Worm (Caenorhabditis elegans): Measurements from ENCODE around the gene ZK813.1.
A peak's percentile ranks its signal among the peaks of the same experiment; 100 is the strongest.

ZK813.1 gene

ce11 chrX:3465785-3466184 is 19.7 kb downstream of the ZK813.1 start, which contains the start of the genes ZK377.15 and sax-3:
Gene ZK377.15, minus strand, starts transcription at chrX:3465885.
Gene sax-3, minus strand, starts transcription at chrX:3465927.
- TF ChIP-seq nhr-2 (tag; optimal IDR thresholded peaks at IDR 0.05): no peak
- TF ChIP-seq unc-120 (tag; optimal IDR thresholded peaks at IDR 0.05; ENCODE audit: poor library complexity, severe bottlenecking): no peak
- no peak for TF ChIP-seq lin-13 (tag; optimal IDR thresholded peaks at IDR 0.05)
- TF ChIP-seq unc-62 (GFP tag; optimal IDR thresholded peaks at IDR 0.05): no peak
- no peak for TF ChIP-seq ceh-43 (GFP tag; optimal IDR thresholded peaks at IDR 0.05)
- TF ChIP-seq drap-1 (GFP tag; optimal IDR thresholded peaks at IDR 0.05): no peak
- no peak for TF ChIP-seq nhr-237 (tag; optimal IDR thresholded peaks at IDR 0.05)
- TF ChIP-seq hlh-1 (tag; optimal IDR thresholded peaks at IDR 0.05): no peak
- no peak for TF ChIP-seq ceh-39 (tag; optimal IDR thresholded peaks at IDR 0.05)
- TF ChIP-seq mab-5 (tag; optimal IDR thresholded peaks at IDR 0.05): no peak
- no peak for TF ChIP-seq tbx-8 (GFP tag; optimal IDR thresholded peaks at IDR 0.05)
- no peak for TF ChIP-seq lsy-2 (tag; optimal IDR thresholded peaks at IDR 0.05)
- no peak for TF ChIP-seq cnd-1 (tag; optimal IDR thresholded peaks at IDR 0.05)
- no peak for TF ChIP-seq elt-3 (tag; optimal IDR thresholded peaks at IDR 0.05)
- TF ChIP-seq ceh-83 (GFP tag; optimal IDR thresholded peaks at IDR 0.05): no peak
- no peak for TF ChIP-seq sem-2 (GFP tag; optimal IDR thresholded peaks at IDR 0.05)

- TF ChIP-seq sptf-1 (tag; optimal IDR thresholded peaks at IDR 0.05): peak; percentile 26
- TF ChIP-seq cnd-1 (tag; optimal IDR thresholded peaks at IDR 0.05): peak; percentile 81
- TF ChIP-seq ham-2 (GFP tag; optimal IDR thresholded peaks at IDR 0.05): peak; percentile 33
- TF ChIP-seq mep-1 (tag; optimal IDR thresholded peaks at IDR 0.05): peak; percentile 2
- TF ChIP-seq ces-1 (GFP tag; optimal IDR thresholded peaks at IDR 0.05): peak; percentile 48
- TF ChIP-seq unc-120 (tag; optimal IDR thresholded peaks at IDR 0.05; ENCODE audit: poor library complexity, severe bottlenecking): peak; percentile 13
- no peak for TF ChIP-seq hlh-1 (tag; optimal IDR thresholded peaks at IDR 0.05)
- no peak for TF ChIP-seq lin-13 (tag; optimal IDR thresholded peaks at IDR 0.05)
- peak; percentile 77 for TF ChIP-seq elt-1 (tag; optimal IDR thresholded peaks at IDR 0.05; ENCODE audit: borderline replicate concordance, insufficient read depth)
- TF ChIP-seq nhr-2 (tag; optimal IDR thresholded peaks at IDR 0.05): peak; percentile 60
- no peak for TF ChIP-seq mab-5 (tag; optimal IDR thresholded peaks at IDR 0.05)
- TF ChIP-seq mls-2 (tag; optimal IDR thresholded peaks at IDR 0.05): peak; percentile 43
- peak; percentile 28 for TF ChIP-seq ceh-39 (tag; optimal IDR thresholded peaks at IDR 0.05)
Observed at ce11 chrX:3467004-3467761, 21.1 kb downstream of the ZK813.1 start.

- TF ChIP-seq flh-1 (GFP tag; optimal IDR thresholded peaks at IDR 0.05) (no peak), hlh-1 (tag; optimal IDR thresholded peaks at IDR 0.05) (peak; percentile 8), nhr-2 (tag; optimal IDR thresholded peaks at IDR 0.05) (no peak)
Observed at ce11 chrX:3467958-3468357, 21.8 kb downstream of the ZK813.1 start.

- TF ChIP-seq ces-1 (GFP tag; optimal IDR thresholded peaks at IDR 0.05) (peak; percentile 95), nhr-2 (tag; optimal IDR thresholded peaks at IDR 0.05) (no peak), ceh-83 (GFP tag; optimal IDR thresholded peaks at IDR 0.05) (no peak), mls-2 (tag; optimal IDR thresholded peaks at IDR 0.05) (peak; percentile 65), snpc-4 (tag; optimal IDR thresholded peaks at IDR 0.05) (no peak), bed-3 (GFP tag; optimal IDR thresholded peaks at IDR 0.05) (no peak), cnd-1 (tag; optimal IDR thresholded peaks at IDR 0.05) (no peak), lsy-2 (tag; optimal IDR thresholded peaks at IDR 0.05) (no peak), lin-13 (tag; optimal IDR thresholded peaks at IDR 0.05) (no peak), mab-5 (tag; optimal IDR thresholded peaks at IDR 0.05) (no peak), nhr-12 (tag; optimal IDR thresholded peaks at IDR 0.05) (no peak), M03D4.4 (tag; optimal IDR thresholded peaks at IDR 0.05) (peak; percentile 14), sptf-1 (tag; optimal IDR thresholded peaks at IDR 0.05) (peak; percentile 56), sem-2 (GFP tag; optimal IDR thresholded peaks at IDR 0.05) (no peak), tbx-8 (GFP tag; optimal IDR thresholded peaks at IDR 0.05) (no peak), mep-1 (tag; optimal IDR thresholded peaks at IDR 0.05) (no peak), pha-4 (tag; optimal IDR thresholded peaks at IDR 0.05) (no peak), nhr-237 (tag; optimal IDR thresholded peaks at IDR 0.05) (no peak), blmp-1 (tag; optimal IDR thresholded peaks at IDR 0.05) (no peak), nhr-76 (tag; optimal IDR thresholded peaks at IDR 0.05) (no peak)
Observed at ce11 chrX:3469332-3469731, 23.2 kb downstream of the ZK813.1 start.

- TF ChIP-seq zip-8 (tag; optimal IDR thresholded peaks at IDR 0.05) (no peak), unc-62 (GFP tag; optimal IDR thresholded peaks at IDR 0.05) (no peak), lin-32 (GFP tag; optimal IDR thresholded peaks at IDR 0.05) (no peak), ham-2 (GFP tag; optimal IDR thresholded peaks at IDR 0.05) (no peak), ceh-83 (GFP tag; optimal IDR thresholded peaks at IDR 0.05) (no peak), M03D4.4 (tag; optimal IDR thresholded peaks at IDR 0.05) (no peak), lin-13 (tag; optimal IDR thresholded peaks at IDR 0.05) (no peak), bed-3 (GFP tag; optimal IDR thresholded peaks at IDR 0.05) (no peak), cnd-1 (tag; optimal IDR thresholded peaks at IDR 0.05) (no peak), elt-1 (tag; optimal IDR thresholded peaks at IDR 0.05; ENCODE audit: borderline replicate concordance, insufficient read depth) (no peak), unc-120 (tag; optimal IDR thresholded peaks at IDR 0.05; ENCODE audit: poor library complexity, severe bottlenecking) (no peak)
Observed at ce11 chrX:3470307-3470706, 24.2 kb downstream of the ZK813.1 start.
